Worm (Caenorhabditis elegans) whole organism, L1 larva: Measurements from ENCODE around the gene F33A8.4.

ENCODE experiments used
- C16A3.4 ChIP-seq: fragments of 150-350 bp; optimal IDR thresholded peaks from 2 replicates; lab custom pipeline; 2014; ENCODE audit warnings: missing biosample characterization, missing genetic modification characterization
- C34B4.2 ChIP-seq: sonication (generic microtip); optimal IDR thresholded peaks from 2 replicates; lab custom pipeline; 2017; ENCODE audit warnings: mild to moderate bottlenecking, missing genetic modification characterization, missing compliant biosample characterization
- Y116A8C.19 ChIP-seq: sonication (generic microtip); optimal IDR thresholded peaks from 2 replicates; lab custom pipeline; 2016; ENCODE audit warnings: missing compliant biosample characterization, missing genetic modification characterization, borderline replicate concordance
- alr-1 ChIP-seq: fragments of 200-800 bp; sonication (Bioruptor generic); optimal IDR thresholded peaks from 2 replicates; lab custom pipeline; 2018; ENCODE audit warnings: borderline replicate concordance, mild to moderate bottlenecking, missing genetic modification characterization, missing compliant biosample characterization
- blmp-1 ChIP-seq: fragments of 150-350 bp; optimal IDR thresholded peaks from 2 replicates; lab custom pipeline; 2014; ENCODE audit warnings: missing biosample characterization, missing genetic modification characterization
- ceh-63 ChIP-seq: fragments of 200-800 bp; sonication (Bioruptor generic); optimal IDR thresholded peaks from 2 replicates; lab custom pipeline; 2018; ENCODE audit warnings: mild to moderate bottlenecking, missing genetic modification characterization, missing compliant biosample characterization
- ceh-8 ChIP-seq: fragments of 200-800 bp; sonication (Bioruptor generic); optimal IDR thresholded peaks from 2 replicates; lab custom pipeline; 2018; ENCODE audit warnings: mild to moderate bottlenecking, missing genetic modification characterization, moderate library complexity, missing compliant biosample characterization
- ceh-82 ChIP-seq, 3 experiments: fragments of 150-350 bp in 1 of 3; sonication (generic microtip) in 2 of 3; optimal IDR thresholded peaks; 2 replicates each; lab custom pipeline; 2014 to 2017; ENCODE audit warnings: missing biosample characterization in 3 of 3, missing genetic modification characterization in 3 of 3
- ceh-90 ChIP-seq: sonication (generic microtip); optimal IDR thresholded peaks from 2 replicates; lab custom pipeline; 2016; ENCODE audit warnings: missing genetic modification characterization, missing compliant biosample characterization
- dsc-1 ChIP-seq: sonication (generic microtip); optimal IDR thresholded peaks from 2 replicates; lab custom pipeline; 2016; ENCODE audit warnings: mild to moderate bottlenecking, missing genetic modification characterization, missing compliant biosample characterization
- efl-1 ChIP-seq, 4 experiments: fragments of 150-350 bp; optimal IDR thresholded peaks in 3 of 4; peaks in 1 of 4; 1 replicate in 1 of 4; 2 replicates in 3 of 4; lab custom pipeline; 2014; ENCODE audit warnings: missing biosample characterization in 2 of 4, missing genetic modification characterization in 2 of 4, missing genetic modification reagents in 2 of 4
- egl-27 ChIP-seq, 2 experiments: fragments of 150-350 bp in 1 of 2; sonication (generic microtip); optimal IDR thresholded peaks; 3 replicates each; lab custom pipeline; 2017 to 2018; ENCODE audit warnings: missing biosample characterization in 2 of 2, missing genetic modification characterization in 2 of 2, missing genetic modification reagents in 2 of 2
- hlh-4 ChIP-seq: sonication (generic microtip); optimal IDR thresholded peaks from 2 replicates; lab custom pipeline; 2016; ENCODE audit warnings: mild to moderate bottlenecking, missing genetic modification characterization, missing compliant biosample characterization
- jun-1 ChIP-seq: fragments of 150-350 bp; optimal IDR thresholded peaks from 2 replicates; lab custom pipeline; 2014; ENCODE audit warnings: missing biosample characterization, missing genetic modification reagents, missing genetic modification characterization
- lin-14 ChIP-seq: fragments of 200-800 bp; sonication (Bioruptor generic); optimal IDR thresholded peaks from 2 replicates; lab custom pipeline; 2018; ENCODE audit warnings: mild to moderate bottlenecking, missing genetic modification characterization, moderate library complexity, missing compliant biosample characterization
- lin-35 ChIP-seq, 2 experiments: fragments of 150-350 bp; optimal IDR thresholded peaks; 2 replicates each; lab custom pipeline; 2014; ENCODE audit warnings: missing biosample characterization in 2 of 2, missing genetic modification characterization in 2 of 2, missing genetic modification reagents in 2 of 2
- lsy-2 ChIP-seq, 2 experiments: fragments of 150-350 bp; optimal IDR thresholded peaks; 2 replicates each; lab custom pipeline; 2014; ENCODE audit warnings: missing biosample characterization in 2 of 2, missing genetic modification characterization in 2 of 2
- mef-2 ChIP-seq: fragments of 150-350 bp; optimal IDR thresholded peaks from 2 replicates; lab custom pipeline; 2014; ENCODE audit warnings: missing biosample characterization, missing genetic modification characterization
- mep-1 ChIP-seq: fragments of 150-350 bp; optimal IDR thresholded peaks from 2 replicates; lab custom pipeline; 2014; ENCODE audit warnings: missing biosample characterization, missing genetic modification characterization
- nhr-12 ChIP-seq: sonication (generic microtip); optimal IDR thresholded peaks from 2 replicates; lab custom pipeline; 2017; ENCODE audit warnings: missing biosample characterization, missing genetic modification characterization
- nhr-20 ChIP-seq: sonication (generic microtip); optimal IDR thresholded peaks from 2 replicates; lab custom pipeline; 2016; ENCODE audit warnings: mild to moderate bottlenecking, missing genetic modification characterization, missing compliant biosample characterization
- nhr-237 ChIP-seq: fragments of 150-350 bp; optimal IDR thresholded peaks from 2 replicates; lab custom pipeline; 2014; ENCODE audit warnings: missing biosample characterization, missing genetic modification characterization
- nhr-47 ChIP-seq: sonication (generic microtip); optimal IDR thresholded peaks from 2 replicates; lab custom pipeline; 2016; ENCODE audit warnings: mild to moderate bottlenecking, missing genetic modification characterization, moderate library complexity, missing compliant biosample characterization
- nhr-76 ChIP-seq: sonication (generic microtip); optimal IDR thresholded peaks from 2 replicates; lab custom pipeline; 2017; ENCODE audit warnings: missing biosample characterization, missing genetic modification characterization
- nhr-85 ChIP-seq: sonication (generic microtip); peaks from one replicate; lab custom pipeline; 2016; ENCODE audit warnings: missing genetic modification characterization, inconsistent platforms, missing compliant biosample characterization
- rnt-1 ChIP-seq: sonication (generic microtip); optimal IDR thresholded peaks from 2 replicates; lab custom pipeline; 2016; ENCODE audit warnings: mild to moderate bottlenecking, missing genetic modification characterization, moderate library complexity, missing compliant biosample characterization
- skn-1 ChIP-seq: fragments of 150-350 bp; optimal IDR thresholded peaks from 2 replicates; lab custom pipeline; 2014; ENCODE audit warnings: missing biosample characterization, missing genetic modification characterization
- snu-23 ChIP-seq: sonication (generic microtip); optimal IDR thresholded peaks from 2 replicates; lab custom pipeline; 2016; ENCODE audit warnings: missing genetic modification characterization, missing compliant biosample characterization
- unc-130 ChIP-seq: fragments of 150-350 bp; optimal IDR thresholded peaks from 2 replicates; lab custom pipeline; 2017; ENCODE audit warnings: missing biosample characterization, missing genetic modification characterization, inconsistent platforms
- unc-30 ChIP-seq: sonication (generic microtip); optimal IDR thresholded peaks from 2 replicates; lab custom pipeline; 2017; ENCODE audit warnings: missing biosample characterization, missing genetic modification characterization
- unc-62 ChIP-seq: fragments of 150-350 bp; optimal IDR thresholded peaks from 2 replicates; lab custom pipeline; 2014; ENCODE audit warnings: missing biosample characterization, missing genetic modification reagents, missing genetic modification characterization
- unc-86 ChIP-seq: sonication (generic microtip); optimal IDR thresholded peaks from 2 replicates; lab custom pipeline; 2016; ENCODE audit warnings: missing genetic modification characterization, missing compliant biosample characterization
- unc-98 ChIP-seq: fragments of 200-800 bp; sonication (Bioruptor generic); IDR thresholded peaks from 2 replicates; pipeline ENCODE4 v1.3.6; 2022; ENCODE audit warnings: missing genetic modification characterization, missing compliant biosample characterization
- vab-15 ChIP-seq: sonication (generic microtip); optimal IDR thresholded peaks from 2 replicates; lab custom pipeline; 2017; ENCODE audit warnings: missing genotype, mild to moderate bottlenecking, missing genetic modification characterization, missing compliant biosample characterization
- xbp-1 ChIP-seq: sonication (generic microtip); optimal IDR thresholded peaks from 2 replicates; lab custom pipeline; 2016; ENCODE audit warnings: missing genetic modification characterization, missing compliant biosample characterization

F33A8.4 gene

DNA sequence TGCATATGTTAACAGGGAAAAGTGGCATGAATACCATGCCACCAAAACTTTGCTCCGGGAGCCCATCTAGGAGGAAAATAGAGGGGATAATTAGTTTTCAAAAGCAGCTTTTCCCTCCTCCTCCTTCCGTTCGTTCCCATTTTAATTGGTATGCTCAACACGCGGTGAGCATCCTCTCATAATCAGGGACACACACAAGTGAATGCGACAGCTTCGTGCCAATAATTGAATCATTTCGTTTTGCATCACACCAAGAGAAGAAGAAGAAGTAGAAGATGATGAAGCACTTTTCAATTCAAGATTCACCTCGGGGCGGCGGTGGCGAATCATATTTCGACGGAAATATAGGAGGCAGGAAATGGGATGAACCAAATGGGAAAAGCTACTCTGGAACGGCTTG is 39.3 kb upstream of the F33A8.4 start:
- TF ChIP-seq lin-14 (peak; percentile 6), nhr-12 (tag; lab: Kevin White, UChicago) (no peak)

DNA sequence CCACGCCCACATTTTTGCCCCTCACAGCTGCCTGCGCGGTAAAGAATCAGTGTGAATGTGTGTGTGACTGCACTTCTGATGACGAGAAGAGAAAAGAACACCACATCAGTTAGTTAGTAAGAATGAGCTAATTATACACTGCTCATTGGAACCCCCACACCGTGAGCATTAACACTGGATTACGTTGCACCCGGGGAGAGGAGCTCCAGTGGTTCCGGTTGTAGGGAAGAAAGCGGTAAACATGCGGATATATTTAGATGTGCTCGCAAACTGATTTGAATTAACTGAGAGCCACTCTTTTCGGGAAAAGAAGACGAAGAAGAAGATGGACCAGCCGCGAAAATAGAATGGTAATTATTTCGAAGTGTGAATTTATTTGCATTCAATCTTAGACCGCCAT is 37.9 kb upstream of the F33A8.4 start:
- TF ChIP-seq unc-30 (tag; lab: Kevin White, UChicago) (no peak), lsy-2 (tag; optimal IDR thresholded peaks at IDR 0.05; lab: Kevin White, UChicago) (no peak), lin-14 (no peak), egl-27 (tag; optimal IDR thresholded peaks at IDR 0.05; lab: Kevin White, UChicago) (no peak), ceh-63 (no peak), unc-62 (GFP tag; lab: Kevin White, UChicago) (no peak), ceh-8 (GFP tag; lab: Kevin White, UChicago) (no peak), mep-1 (tag; lab: Kevin White, UChicago) (no peak), rnt-1 (tag; lab: Kevin White, UChicago) (no peak), nhr-76 (no peak), C16A3.4 (tag; lab: Kevin White, UChicago) (no peak), unc-98 (GFP tag; lab: Robert Waterston, UW) (no peak), skn-1 (no peak), snu-23 (GFP tag; lab: Kevin White, UChicago) (no peak), nhr-12 (tag; lab: Kevin White, UChicago) (no peak), vab-15 (tag; lab: Kevin White, UChicago) (no peak), ceh-82 (tag; optimal IDR thresholded peaks at IDR 0.05; lab: Kevin White, UChicago) (no peak), C34B4.2 (tag; lab: Kevin White, UChicago) (no peak), ceh-90 (no peak)

DNA sequence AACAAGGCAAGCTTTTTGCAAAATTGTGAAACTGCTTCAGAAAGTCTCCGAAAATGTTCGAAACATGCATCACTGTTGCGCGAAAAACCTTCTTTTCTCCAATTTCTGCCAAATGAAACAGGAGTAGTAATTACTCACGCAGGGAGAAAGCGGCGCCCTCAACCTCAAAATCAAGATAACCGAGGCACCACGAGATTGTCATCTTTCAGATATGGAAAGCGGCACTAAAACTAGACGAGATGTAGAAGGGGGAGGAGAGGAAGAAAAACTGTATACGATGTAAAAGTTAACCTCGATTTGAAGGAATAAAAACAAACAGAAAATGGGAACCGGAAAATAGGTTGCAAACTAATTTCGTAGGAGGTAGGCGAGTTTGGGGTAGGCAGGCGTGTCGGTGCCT is 27.7 kb upstream of the F33A8.4 start:
- TF ChIP-seq unc-130 (tag; lab: Kevin White, UChicago) (no peak), rnt-1 (tag; lab: Kevin White, UChicago) (peak; percentile 35), mef-2 (tag; lab: Kevin White, UChicago) (no peak), hlh-4 (tag; lab: Kevin White, UChicago) (no peak), dsc-1 (tag; lab: Kevin White, UChicago) (no peak), Y116A8C.19 (tag; lab: Kevin White, UChicago) (no peak), blmp-1 (peak; percentile 57), ceh-82 (tag; optimal IDR thresholded peaks at IDR 0.05; lab: Kevin White, UChicago) (no peak), skn-1 (no peak), jun-1 (tag; lab: Kevin White, UChicago) (no peak), lin-14 (peak; percentile 34), lin-35 (GFP tag; optimal IDR thresholded peaks at IDR 0.05; lab: Kevin White, UChicago) (no peak), nhr-85 (tag; lab: Kevin White, UChicago) (peak; percentile 0), nhr-237 (tag; lab: Kevin White, UChicago) (no peak), xbp-1 (no peak), nhr-47 (tag; lab: Kevin White, UChicago) (no peak), nhr-20 (tag; lab: Kevin White, UChicago) (no peak)

DNA sequence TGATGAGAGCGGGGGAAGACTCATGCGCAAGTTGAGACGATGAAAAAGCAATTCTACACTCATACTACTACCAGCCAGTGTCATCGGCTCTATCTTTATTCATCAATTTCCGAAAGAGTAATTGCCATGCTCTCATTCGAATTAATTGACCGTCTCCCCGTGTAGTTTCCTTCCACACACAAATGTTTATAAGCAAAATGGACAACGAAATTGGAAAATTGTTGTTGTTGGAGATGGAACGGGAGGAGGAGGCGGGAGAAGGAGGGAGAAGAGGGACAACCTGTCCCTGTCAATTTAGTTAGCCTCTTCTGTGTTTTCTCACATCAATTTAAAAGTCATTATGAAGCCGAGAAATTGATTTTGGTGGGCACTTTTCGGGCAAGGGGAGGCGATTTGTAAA is 23.7 kb upstream of the F33A8.4 start:
- TF ChIP-seq nhr-47 (tag; lab: Kevin White, UChicago) (no peak), unc-86 (tag; lab: Kevin White, UChicago) (no peak), jun-1 (tag; lab: Kevin White, UChicago) (no peak), mep-1 (tag; lab: Kevin White, UChicago) (no peak), alr-1 (tag; lab: Kevin White, UChicago) (no peak), efl-1 (optimal IDR thresholded peaks at IDR 0.05; lab: Kevin White, UChicago) (no peak), efl-1 (GFP tag; optimal IDR thresholded peaks at IDR 0.05 in 1 of 2; lab: Kevin White, UChicago) (peak in 1 of 2 experiments; percentile 37), unc-130 (tag; lab: Kevin White, UChicago) (no peak), nhr-12 (tag; lab: Kevin White, UChicago) (no peak)
- TF ChIP-seq, all 84 proteins: peak for 1
